Worm (Caenorhabditis elegans): Measurements from ENCODE around the gene acdh-13.
A peak's percentile ranks its signal among the peaks of the same experiment; 100 is the strongest.

acdh-13 gene

ce11 chrIV:8479346-8479745 lies 19.3 kb downstream of the acdh-13 start, which contains the start of gene hlh-12:
Gene hlh-12 (minus strand): TSS chrIV:8479446.
- TF ChIP-seq fkh-3 (tag; optimal IDR thresholded peaks at IDR 0.05) (no peak), hmg-20 (GFP tag; IDR thresholded peaks at IDR 0.05) (no peak), sptf-2 (GFP tag; optimal IDR thresholded peaks at IDR 0.05) (no peak), F55B11.4 (tag; optimal IDR thresholded peaks at IDR 0.05; ENCODE audit: borderline replicate concordance, insufficient read depth) (no peak), aptf-2 (GFP tag; conservative IDR thresholded peaks at IDR 0.05) (no peak), hmg-1.2 (GFP tag; IDR thresholded peaks at IDR 0.05) (no peak), attf-5 (GFP tag; optimal IDR thresholded peaks at IDR 0.05) (no peak), lsy-27 (tag; optimal IDR thresholded peaks at IDR 0.05; ENCODE audit: borderline replicate concordance, insufficient read depth) (no peak), ztf-22 (GFP tag; optimal IDR thresholded peaks at IDR 0.05) (no peak), gei-17 (GFP tag; optimal IDR thresholded peaks at IDR 0.05) (no peak), B0336.3 (GFP tag; IDR thresholded peaks at IDR 0.05) (no peak), snpc-3.4 (tag; optimal IDR thresholded peaks at IDR 0.05) (no peak), ztf-6 (GFP tag; IDR thresholded peaks at IDR 0.05) (no peak), hlh-12 (tag; optimal IDR thresholded peaks at IDR 0.05) (no peak), repo-1 (tag; optimal IDR thresholded peaks at IDR 0.05) (no peak), F49E8.2 (tag; optimal IDR thresholded peaks at IDR 0.05; ENCODE audit: insufficient read depth) (no peak), unc-62 (GFP tag; optimal IDR thresholded peaks at IDR 0.05) (no peak), tbx-9 (tag; optimal IDR thresholded peaks at IDR 0.05; ENCODE audit: borderline replicate concordance) (no peak), lir-1 (GFP tag; conservative IDR thresholded peaks at IDR 0.05) (no peak)

ce11 chrIV:8478516-8478915 lies 20.1 kb downstream of the acdh-13 start:
- TF ChIP-seq nfyb-1 (GFP tag; IDR thresholded peaks at IDR 0.05): 0 out of 2 replicates have a peak, but pooled peaks have one; percentile 27
- no peak for TF ChIP-seq lin-35 (GFP tag; optimal IDR thresholded peaks at IDR 0.05)
- TF ChIP-seq hlh-26 (GFP tag; conservative IDR thresholded peaks at IDR 0.05): no peak
- TF ChIP-seq xnd-1 (tag; optimal IDR thresholded peaks at IDR 0.05): no peak
- TF ChIP-seq rec-8 (tag; optimal IDR thresholded peaks at IDR 0.05): no peak
- TF ChIP-seq madf-3 (GFP tag; IDR thresholded peaks at IDR 0.05): no peak
- TF ChIP-seq repo-1 (tag; optimal IDR thresholded peaks at IDR 0.05): peak; percentile 21
- TF ChIP-seq ztf-6 (GFP tag; IDR thresholded peaks at IDR 0.05): no peak
- TF ChIP-seq F22D6.2 (tag; optimal IDR thresholded peaks at IDR 0.05): no peak
- TF ChIP-seq Y53G8AR.9 (GFP tag; conservative IDR thresholded peaks at IDR 0.05): 0 out of 2 replicates have a peak, but pooled peaks have one; percentile 35
- no peak for TF ChIP-seq cebp-2 (GFP tag; IDR thresholded peaks at IDR 0.05)
- no peak for TF ChIP-seq cebp-1 (GFP tag; IDR thresholded peaks at IDR 0.05)
- peak; percentile 0 for TF ChIP-seq cebp-1 (tag; optimal IDR thresholded peaks at IDR 0.05)
- peak; percentile 20 for TF ChIP-seq atf-7 (tag; optimal IDR thresholded peaks at IDR 0.05)
- TF ChIP-seq B0336.3 (GFP tag; IDR thresholded peaks at IDR 0.05): peak; percentile 41
- no peak for TF ChIP-seq egl-44 (GFP tag; IDR thresholded peaks at IDR 0.05)
- no peak for TF ChIP-seq akir-1 (GFP tag; optimal IDR thresholded peaks at IDR 0.05)
- no peak for TF ChIP-seq aptf-2 (GFP tag; conservative IDR thresholded peaks at IDR 0.05)

ce11 chrIV:8476880-8477279 lies 21.7 kb downstream of the acdh-13 start, which contains the start of gene spp-10:
Gene spp-10 (plus strand): TSS chrIV:8477180.
- TF ChIP-seq zim-3 (tag; optimal IDR thresholded peaks at IDR 0.05) (no peak), athp-1 (tag; optimal IDR thresholded peaks at IDR 0.05) (no peak), fkh-3 (tag; optimal IDR thresholded peaks at IDR 0.05) (no peak), hsf-1 (GFP tag; IDR thresholded peaks at IDR 0.05) (no peak), nfya-1 (tag; optimal IDR thresholded peaks at IDR 0.05; ENCODE audit: borderline replicate concordance, insufficient read depth) (no peak), xnd-1 (tag; optimal IDR thresholded peaks at IDR 0.05) (no peak), cebp-1 (GFP tag; IDR thresholded peaks at IDR 0.05) (no peak), cebp-1 (tag; optimal IDR thresholded peaks at IDR 0.05) (no peak), nhr-27 (tag; optimal IDR thresholded peaks at IDR 0.05) (no peak), pbrm-1 (GFP tag; IDR thresholded peaks at IDR 0.05) (no peak)

Data from whole organism, young adult.